Worm (Caenorhabditis elegans): Measurements from ENCODE around the gene scl-3.

scl-3 gene

ce11 chrIV:13051073-13051472, 8.3 kb upstream of the scl-3 start, which contains the start of gene scl-11:
Gene scl-11, plus strand, starts transcription at chrIV:13051373.
- TF ChIP-seq sem-2 (GFP tag; optimal IDR thresholded peaks at IDR 0.05) (no peak), ceh-83 (GFP tag; optimal IDR thresholded peaks at IDR 0.05) (no peak), ces-1 (GFP tag; optimal IDR thresholded peaks at IDR 0.05) (no peak)

- TF ChIP-seq blmp-1 (tag; optimal IDR thresholded peaks at IDR 0.05): no peak
Observed at ce11 chrIV:13052568-13052967, 6.8 kb upstream of the scl-3 start, which contains the start of gene F49E11.7. Gene F49E11.7, plus strand, starts transcription at chrIV:13052868.

DNA sequence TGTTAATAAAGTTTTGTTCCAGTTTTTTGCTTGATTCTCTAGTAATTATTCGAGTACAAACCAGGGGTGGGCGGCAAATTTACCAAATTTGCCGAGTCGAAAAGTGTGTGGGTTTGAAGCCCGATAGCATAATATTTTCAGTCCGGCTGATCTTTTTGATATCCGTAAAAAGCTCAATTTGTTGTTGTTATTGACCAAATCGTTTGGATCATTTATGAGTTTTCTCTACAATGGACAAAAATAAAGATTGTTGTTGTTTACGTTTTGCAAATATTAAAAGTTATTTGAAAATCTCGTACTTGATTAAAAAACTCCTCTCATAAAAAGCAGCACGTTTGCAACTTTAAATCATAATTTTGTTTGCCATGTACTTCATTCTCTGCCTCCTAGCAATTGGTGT, 3.4 kb upstream of the scl-3 start, which contains the start of gene scl-1:
Gene scl-1, plus strand, starts transcription at position 301 of the 400 bp plus-strand sequence.
- TF ChIP-seq lin-32 (GFP tag; optimal IDR thresholded peaks at IDR 0.05): no peak
- TF ChIP-seq mls-2 (tag; optimal IDR thresholded peaks at IDR 0.05): no peak
- TF ChIP-seq ztf-11 (tag; optimal IDR thresholded peaks at IDR 0.05): no peak
- TF ChIP-seq M03D4.4 (tag; optimal IDR thresholded peaks at IDR 0.05): no peak
- TF ChIP-seq nhr-76 (tag; optimal IDR thresholded peaks at IDR 0.05): no peak
- no peak for TF ChIP-seq elt-1 (tag; optimal IDR thresholded peaks at IDR 0.05; ENCODE audit: borderline replicate concordance, insufficient read depth)

DNA sequence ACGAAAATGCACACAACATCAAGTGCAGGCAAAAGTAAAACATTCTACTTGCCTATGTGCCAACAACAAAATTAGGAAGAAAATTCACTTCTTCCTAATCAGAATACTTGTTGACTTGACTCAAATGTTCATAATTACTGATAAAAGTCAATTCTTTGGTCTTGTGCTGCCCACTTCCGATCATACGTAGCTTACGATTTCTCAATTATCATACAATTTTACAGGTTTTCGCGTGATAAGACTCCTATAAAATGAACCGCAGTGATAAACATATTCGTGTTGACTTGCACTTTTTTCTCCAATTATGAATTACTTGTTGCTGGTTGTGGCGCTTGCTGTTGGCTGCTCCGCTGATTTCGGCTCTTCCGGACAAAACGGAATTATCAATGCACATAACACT, 2.0 kb upstream of the scl-3 start, which contains the start of gene scl-2:
Gene scl-2, plus strand, starts transcription at position 293 of the 400 bp plus-strand sequence.
- TF ChIP-seq ham-2 (GFP tag; optimal IDR thresholded peaks at IDR 0.05) (no peak), ztf-11 (tag; optimal IDR thresholded peaks at IDR 0.05) (no peak), pha-4 (tag; optimal IDR thresholded peaks at IDR 0.05) (no peak), M03D4.4 (tag; optimal IDR thresholded peaks at IDR 0.05) (no peak)

DNA sequence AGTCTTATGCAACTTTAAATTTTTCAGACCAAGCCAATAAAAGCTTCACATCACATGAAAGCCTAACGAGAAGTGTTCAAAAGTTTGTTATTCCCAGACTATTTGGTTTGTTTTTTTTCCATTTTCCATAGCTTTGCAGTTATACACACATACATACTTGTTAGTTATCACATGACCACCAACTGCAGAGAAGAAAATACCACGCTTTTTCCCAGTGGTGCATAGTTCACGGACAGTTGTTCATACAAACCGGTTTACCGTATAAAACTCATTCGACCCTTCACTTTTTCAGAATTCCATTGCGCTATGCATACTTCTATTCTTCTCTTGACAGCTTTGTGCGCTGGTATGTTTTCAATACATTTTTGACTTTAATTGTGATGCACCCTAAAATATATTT, 4.3 kb downstream of the scl-3 start, which contains the start of gene scl-5:
Gene scl-5, plus strand, starts transcription at position 301 of the 400 bp plus-strand sequence.
- TF ChIP-seq pha-4 (tag; optimal IDR thresholded peaks at IDR 0.05): no peak
- TF ChIP-seq unc-39 (tag; optimal IDR thresholded peaks at IDR 0.05): no peak
- TF ChIP-seq M03D4.4 (tag; optimal IDR thresholded peaks at IDR 0.05): no peak
- TF ChIP-seq elt-1 (tag; optimal IDR thresholded peaks at IDR 0.05; ENCODE audit: borderline replicate concordance, insufficient read depth): no peak

ce11 chrIV:13066044-13066443, 6.7 kb downstream of the scl-3 start:
- TF ChIP-seq flh-1 (GFP tag; optimal IDR thresholded peaks at IDR 0.05) (no peak), bed-3 (GFP tag; optimal IDR thresholded peaks at IDR 0.05) (no peak), blmp-1 (tag; optimal IDR thresholded peaks at IDR 0.05) (no peak), cnd-1 (tag; optimal IDR thresholded peaks at IDR 0.05) (no peak), pha-4 (tag; optimal IDR thresholded peaks at IDR 0.05) (no peak), ces-1 (GFP tag; optimal IDR thresholded peaks at IDR 0.05) (no peak), zip-8 (tag; optimal IDR thresholded peaks at IDR 0.05) (no peak), sptf-1 (tag; optimal IDR thresholded peaks at IDR 0.05) (no peak), unc-120 (tag; optimal IDR thresholded peaks at IDR 0.05; ENCODE audit: poor library complexity, severe bottlenecking) (no peak), ceh-39 (tag; optimal IDR thresholded peaks at IDR 0.05) (no peak), lsy-2 (tag; optimal IDR thresholded peaks at IDR 0.05) (no peak), sem-2 (GFP tag; optimal IDR thresholded peaks at IDR 0.05) (no peak), tbx-8 (GFP tag; optimal IDR thresholded peaks at IDR 0.05) (no peak), M03D4.4 (tag; optimal IDR thresholded peaks at IDR 0.05) (no peak), ceh-83 (GFP tag; optimal IDR thresholded peaks at IDR 0.05) (no peak), ceh-43 (GFP tag; optimal IDR thresholded peaks at IDR 0.05) (no peak)

- TF ChIP-seq lin-13 (tag; optimal IDR thresholded peaks at IDR 0.05) (no peak), zip-8 (tag; optimal IDR thresholded peaks at IDR 0.05) (no peak), lsy-2 (tag; optimal IDR thresholded peaks at IDR 0.05) (no peak), lin-32 (GFP tag; optimal IDR thresholded peaks at IDR 0.05) (no peak), flh-1 (GFP tag; optimal IDR thresholded peaks at IDR 0.05) (no peak), tbx-8 (GFP tag; optimal IDR thresholded peaks at IDR 0.05) (no peak), ztf-11 (tag; optimal IDR thresholded peaks at IDR 0.05) (no peak)
Observed at ce11 chrIV:13067200-13067599, 7.8 kb downstream of the scl-3 start, which contains the start of gene col-131. Gene col-131, minus strand, starts transcription at chrIV:13067300.

ce11 chrIV:13068451-13068850, 9.1 kb downstream of the scl-3 start, which contains the start of gene scl-6:
Gene scl-6, plus strand, starts transcription at chrIV:13068751.
- TF ChIP-seq sptf-1 (tag; optimal IDR thresholded peaks at IDR 0.05) (no peak), bed-3 (GFP tag; optimal IDR thresholded peaks at IDR 0.05) (no peak), cnd-1 (tag; optimal IDR thresholded peaks at IDR 0.05) (no peak), blmp-1 (tag; optimal IDR thresholded peaks at IDR 0.05) (no peak), unc-120 (tag; optimal IDR thresholded peaks at IDR 0.05; ENCODE audit: poor library complexity, severe bottlenecking) (no peak), M03D4.4 (tag; optimal IDR thresholded peaks at IDR 0.05) (no peak), ces-1 (GFP tag; optimal IDR thresholded peaks at IDR 0.05) (no peak), mep-1 (tag; optimal IDR thresholded peaks at IDR 0.05) (no peak), pha-4 (tag; optimal IDR thresholded peaks at IDR 0.05) (no peak), ceh-43 (GFP tag; optimal IDR thresholded peaks at IDR 0.05) (no peak), ztf-11 (tag; optimal IDR thresholded peaks at IDR 0.05) (no peak), ceh-83 (GFP tag; optimal IDR thresholded peaks at IDR 0.05) (no peak), mab-5 (tag; optimal IDR thresholded peaks at IDR 0.05) (no peak), flh-1 (GFP tag; optimal IDR thresholded peaks at IDR 0.05) (no peak), unc-39 (tag; optimal IDR thresholded peaks at IDR 0.05) (no peak)

Measured in whole organism, mixed stage, embryonic.